Fruit fly (Drosophila melanogaster) whole organism, embryonic: ENCODE data around the gene mdu.

Experiments
- Aef1 ChIP-seq: fragments of 200-800 bp; sonication (Bioruptor generic); IDR thresholded peaks from 3 replicates; pipeline ENCODE4 v1.3.6; 2022; ENCODE audit warnings: missing biosample characterization, missing genetic modification characterization
- CG10209 ChIP-seq: fragments of 200-800 bp; sonication (Bioruptor generic); optimal IDR thresholded peaks from 3 replicates; lab custom pipeline; 2017; ENCODE audit warnings: missing biosample characterization, mild to moderate bottlenecking, missing genetic modification characterization, missing genetic modification reagents
- CG11085 ChIP-seq: fragments of 200-800 bp; sonication (Bioruptor generic); IDR thresholded peaks from 2 replicates; pipeline ENCODE4 v1.3.6; 2022; ENCODE audit warnings: missing biosample characterization, missing genetic modification characterization
- CG11504 ChIP-seq: fragments of 200-800 bp; sonication (Bioruptor generic); optimal IDR thresholded peaks from 3 replicates; lab custom pipeline; 2019; ENCODE audit warnings: missing biosample characterization, mild to moderate bottlenecking, missing genetic modification characterization, moderate library complexity
- CG12391 ChIP-seq: fragments of 200-800 bp; sonication (Bioruptor generic); optimal IDR thresholded peaks from 3 replicates; lab custom pipeline; 2018; ENCODE audit warnings: missing biosample characterization, mild to moderate bottlenecking, missing genetic modification characterization, moderate library complexity
- CG14014 ChIP-seq: fragments of 200-800 bp; sonication (Bioruptor generic); IDR thresholded peaks from 2 replicates; pipeline ENCODE4 v1.3.6; 2022; ENCODE audit warnings: missing biosample characterization, missing genetic modification characterization
- CG15601 ChIP-seq: fragments of 200-800 bp; sonication (Bioruptor generic); optimal IDR thresholded peaks from 3 replicates; lab custom pipeline; 2019; ENCODE audit warnings: missing biosample characterization, mild to moderate bottlenecking, missing genetic modification characterization, moderate library complexity
- CG1603 ChIP-seq: fragments of 200-800 bp; sonication (Bioruptor generic); optimal IDR thresholded peaks from 2 replicates; lab custom pipeline; 2019; ENCODE audit warnings: missing biosample characterization, mild to moderate bottlenecking, missing genetic modification characterization, moderate library complexity
- CG17385 ChIP-seq: fragments of 200-800 bp; sonication (Bioruptor generic); optimal IDR thresholded peaks from 3 replicates; lab custom pipeline; 2018; ENCODE audit warnings: missing biosample characterization, mild to moderate bottlenecking, missing genetic modification characterization
- CG31441 ChIP-seq: fragments of 200-800 bp; sonication (Bioruptor generic); IDR thresholded peaks from 2 replicates; pipeline ENCODE4 v1.3.6; 2022; ENCODE audit warnings: missing biosample characterization, missing genetic modification characterization
- CG3847 ChIP-seq: fragments of 200-800 bp; sonication (Bioruptor generic); IDR thresholded peaks from 2 replicates; pipeline ENCODE4 v1.3.6; 2022; ENCODE audit warnings: missing biosample characterization, missing genetic modification characterization
- CG4820 ChIP-seq: fragments of 200-800 bp; sonication (Bioruptor generic); optimal IDR thresholded peaks from 3 replicates; lab custom pipeline; 2016; ENCODE audit warnings: missing biosample characterization, missing genetic modification characterization
- CG5953 ChIP-seq: fragments of 200-800 bp; sonication (Bioruptor generic); IDR thresholded peaks from 2 replicates; pipeline ENCODE4 v1.3.6; 2022; ENCODE audit warnings: missing biosample characterization, missing genetic modification characterization
- CG6654 ChIP-seq: fragments of 200-800 bp; sonication (Bioruptor generic); optimal IDR thresholded peaks from 2 replicates; lab custom pipeline; 2017; ENCODE audit warnings: missing biosample characterization, mild to moderate bottlenecking, missing genetic modification characterization
- CG6813 ChIP-seq: fragments of 200-800 bp; sonication (Bioruptor generic); optimal IDR thresholded peaks from 2 replicates; lab custom pipeline; 2017; ENCODE audit warnings: missing biosample characterization, missing genetic modification characterization, mild to moderate bottlenecking, moderate library complexity, missing genetic modification reagents
- CG8359 ChIP-seq: fragments of 200-800 bp; sonication (Bioruptor generic); optimal IDR thresholded peaks from 2 replicates; lab custom pipeline; 2017; ENCODE audit warnings: missing biosample characterization, mild to moderate bottlenecking, missing genetic modification characterization, borderline replicate concordance
- CG8765 ChIP-seq: fragments of 200-800 bp; sonication (Bioruptor generic); IDR thresholded peaks from 2 replicates; pipeline ENCODE4 v1.3.6; 2022; ENCODE audit warnings: missing biosample characterization, missing genetic modification characterization
- CG9609 ChIP-seq: fragments of 200-800 bp; sonication (Bioruptor generic); optimal IDR thresholded peaks from 3 replicates; lab custom pipeline; 2016; ENCODE audit warnings: missing biosample characterization, missing genetic modification characterization
- CkIIα-i1 ChIP-seq: fragments of 200-800 bp; sonication (Bioruptor generic); IDR thresholded peaks from 2 replicates; pipeline ENCODE4 v1.3.6; 2022; ENCODE audit warnings: missing biosample characterization, missing genetic modification characterization
- H2.0 ChIP-seq: fragments of 200-800 bp; sonication (Bioruptor generic); IDR thresholded peaks from 2 replicates; pipeline ENCODE4 v1.3.6; 2022; ENCODE audit warnings: missing biosample characterization, missing genetic modification characterization
- Hr3 ChIP-seq: fragments of 200-800 bp; sonication (Bioruptor generic); optimal IDR thresholded peaks from 3 replicates; lab custom pipeline; 2016; ENCODE audit warnings: missing biosample characterization, missing genetic modification characterization
- Kr ChIP-seq: fragments of 200-800 bp; sonication (Bioruptor generic); optimal IDR thresholded peaks from 2 replicates; lab custom pipeline; 2017; ENCODE audit warnings: missing biosample characterization, mild to moderate bottlenecking, missing genetic modification characterization
- MBD-R2 ChIP-seq: fragments of 200-800 bp; sonication (Bioruptor generic); IDR thresholded peaks from 2 replicates; pipeline ENCODE4 v1.3.6; 2022; ENCODE audit warnings: missing biosample characterization, missing genetic modification characterization
- Nf-YB ChIP-seq: fragments of 200-800 bp; sonication (Bioruptor generic); optimal IDR thresholded peaks from 3 replicates; lab custom pipeline; 2019; ENCODE audit warnings: missing biosample characterization, mild to moderate bottlenecking, missing genetic modification characterization, moderate library complexity
- Opbp ChIP-seq: fragments of 200-800 bp; sonication (Bioruptor generic); IDR thresholded peaks from 3 replicates; pipeline ENCODE4 v1.3.6; 2022; ENCODE audit warnings: missing biosample characterization, missing genetic modification characterization; ENCODE audit not compliant: partially characterized antibody
- Sry-β ChIP-seq: fragments of 200-800 bp; sonication (Bioruptor generic); optimal IDR thresholded peaks from 2 replicates; lab custom pipeline; 2018; ENCODE audit warnings: missing biosample characterization, mild to moderate bottlenecking, missing genetic modification characterization, moderate library complexity
- ab ChIP-seq: fragments of 200-800 bp; sonication (Bioruptor generic); optimal IDR thresholded peaks from 2 replicates; lab custom pipeline; 2016; ENCODE audit warnings: missing biosample characterization, missing genetic modification characterization
- amos ChIP-seq: fragments of 200-800 bp; sonication (Bioruptor generic); IDR thresholded peaks from 2 replicates; pipeline ENCODE4 v1.3.6; 2022; ENCODE audit warnings: missing biosample characterization, missing genetic modification characterization; ENCODE audit not compliant: partially characterized antibody
- bsh ChIP-seq, 2 experiments: fragments of 200-800 bp; sonication (Bioruptor generic); optimal IDR thresholded peaks; 2 replicates each; lab custom pipeline; 2017 to 2018; ENCODE audit warnings: mild to moderate bottlenecking in 2 of 2, missing biosample characterization in 2 of 2, missing genetic modification characterization in 2 of 2, moderate library complexity in 1 of 2
- chinmo ChIP-seq: fragments of 200-800 bp; sonication (Bioruptor generic); IDR thresholded peaks from 4 replicates; pipeline ENCODE4 v1.3.6; 2022; ENCODE audit warnings: missing biosample characterization, missing genetic modification characterization; ENCODE audit not compliant: partially characterized antibody
- ems ChIP-seq: fragments of 200-800 bp; sonication (Bioruptor generic); optimal IDR thresholded peaks from 3 replicates; lab custom pipeline; 2016; ENCODE audit warnings: missing biosample characterization, missing genetic modification characterization
- ftz-f1 ChIP-seq: fragments of 200-800 bp; sonication (Bioruptor generic); optimal IDR thresholded peaks from 2 replicates; lab custom pipeline; 2016; ENCODE audit warnings: missing biosample characterization, missing genetic modification characterization
- gce ChIP-seq: fragments of 200-800 bp; sonication (Bioruptor generic); IDR thresholded peaks from 3 replicates; pipeline ENCODE4 v1.3.6; 2022; ENCODE audit warnings: missing biosample characterization, missing genetic modification characterization
- gem ChIP-seq: fragments of 200-800 bp; sonication (Bioruptor generic); optimal IDR thresholded peaks from 2 replicates; lab custom pipeline; 2019; ENCODE audit warnings: missing biosample characterization, mild to moderate bottlenecking, missing genetic modification characterization, moderate library complexity
- gfzf ChIP-seq: fragments of 200-800 bp; sonication (Bioruptor generic); optimal IDR thresholded peaks from 2 replicates; lab custom pipeline; 2016; ENCODE audit warnings: missing biosample characterization, mild to moderate bottlenecking, missing genetic modification characterization, moderate library complexity
- grau ChIP-seq: fragments of 200-800 bp; optimal IDR thresholded peaks from 3 replicates; lab custom pipeline; 2019; ENCODE audit warnings: missing biosample characterization, mild to moderate bottlenecking, missing genetic modification characterization, moderate library complexity
- grn ChIP-seq: fragments of 200-800 bp; sonication (Bioruptor generic); optimal IDR thresholded peaks from 3 replicates; lab custom pipeline; 2017; ENCODE audit warnings: missing biosample characterization, missing genetic modification characterization
- gt ChIP-seq: fragments of 200-800 bp; sonication (Bioruptor generic); IDR thresholded peaks from 2 replicates; pipeline ENCODE4 v1.3.6; 2022; ENCODE audit warnings: missing biosample characterization, missing genetic modification characterization
- lab ChIP-seq: fragments of 200-800 bp; sonication (Bioruptor generic); optimal IDR thresholded peaks from 3 replicates; lab custom pipeline; 2017; ENCODE audit warnings: missing biosample characterization, missing genetic modification characterization, mild to moderate bottlenecking, moderate library complexity, missing genetic modification reagents
- maf-S ChIP-seq: fragments of 200-800 bp; sonication (Bioruptor generic); optimal IDR thresholded peaks from 2 replicates; lab custom pipeline; 2016; ENCODE audit warnings: missing biosample characterization, missing genetic modification characterization
- oc ChIP-seq: fragments of 200-800 bp; sonication (Bioruptor generic); optimal IDR thresholded peaks from 2 replicates; lab custom pipeline; 2018; ENCODE audit warnings: missing biosample characterization, mild to moderate bottlenecking, missing genetic modification characterization, moderate library complexity
- phol ChIP-seq: fragments of 200-800 bp; sonication (Bioruptor generic); optimal IDR thresholded peaks from 3 replicates; lab custom pipeline; 2018; ENCODE audit warnings: missing biosample characterization, mild to moderate bottlenecking, missing genetic modification characterization, moderate library complexity
- sd ChIP-seq: fragments of 200-800 bp; sonication (Bioruptor generic); optimal IDR thresholded peaks from 3 replicates; lab custom pipeline; 2018; ENCODE audit warnings: missing biosample characterization, mild to moderate bottlenecking, missing genetic modification characterization, moderate library complexity
- slbo ChIP-seq: fragments of 200-800 bp; sonication (Bioruptor generic); IDR thresholded peaks from 2 replicates; pipeline ENCODE4 v1.3.6; 2022; ENCODE audit warnings: missing biosample characterization, missing genetic modification characterization
- slou ChIP-seq: fragments of 200-800 bp; sonication (Bioruptor generic); optimal IDR thresholded peaks from 3 replicates; lab custom pipeline; 2016; ENCODE audit warnings: missing biosample characterization, missing genetic modification characterization
- so ChIP-seq: fragments of 200-800 bp; sonication (Bioruptor generic); IDR thresholded peaks from 3 replicates; pipeline ENCODE4 v1.3.6; 2022; ENCODE audit warnings: missing biosample characterization, missing genetic modification characterization
- sr ChIP-seq: fragments of 200-800 bp; sonication (Bioruptor generic); IDR thresholded peaks from 3 replicates; pipeline ENCODE4 v1.3.6; 2022; ENCODE audit warnings: missing biosample characterization, missing genetic modification characterization
- ssp ChIP-seq: fragments of 200-800 bp; sonication (Bioruptor generic); IDR thresholded peaks from 2 replicates; pipeline ENCODE4 v1.3.6; 2022; ENCODE audit warnings: missing biosample characterization, missing genetic modification characterization
- tin ChIP-seq: fragments of 200-800 bp; sonication (Bioruptor generic); optimal IDR thresholded peaks from 3 replicates; lab custom pipeline; 2016; ENCODE audit warnings: missing biosample characterization, missing genetic modification characterization
- tll ChIP-seq, 2 experiments: fragments of 200-800 bp in 1 of 2; fragments of >200 bp in 1 of 2; sonication (Bioruptor generic) in 1 of 2; optimal IDR thresholded peaks; 2 replicates each; lab custom pipeline; 2017 to 2019; ENCODE audit warnings: missing biosample characterization in 2 of 2, missing genetic modification characterization in 2 of 2, mild to moderate bottlenecking in 1 of 2, moderate library complexity in 1 of 2
- usp ChIP-seq: fragments of >200 bp; optimal IDR thresholded peaks from 2 replicates; lab custom pipeline; 2017; ENCODE audit warnings: missing biosample characterization, missing genetic modification characterization

Gene mdu

DNA sequence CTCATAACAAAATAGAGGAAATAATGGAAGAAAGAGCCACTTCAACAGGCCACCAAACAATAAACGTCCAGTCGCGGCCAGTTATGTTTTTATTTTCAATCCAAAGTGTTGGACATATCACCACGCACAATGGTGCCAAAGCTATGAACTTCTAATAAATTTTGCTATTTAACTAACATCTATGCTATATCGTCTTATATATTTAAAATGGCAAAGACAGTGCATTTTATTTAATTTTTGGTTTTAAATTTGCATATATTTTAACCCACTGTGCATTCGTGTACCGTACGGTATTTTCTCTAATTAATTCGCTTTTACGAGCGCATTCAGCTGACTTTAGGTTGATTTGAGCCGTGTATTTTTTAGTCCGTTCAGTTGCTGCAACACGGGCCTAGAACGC, 42.6 kb upstream of the mdu start, which contains the start of gene CG15927 (continued):
- no peak for TF ChIP-seq ftz-f1 (GFP tag; lab: Kevin White, UChicago)
- peak; percentile 50 for TF ChIP-seq CG17385 (GFP tag; lab: Kevin White, UChicago)
- peak; percentile 31 for TF ChIP-seq CG10209
- no peak for TF ChIP-seq gt (GFP tag; lab: Robert Waterston, UW)
- TF ChIP-seq CG6654 (GFP tag; lab: Kevin White, UChicago), result peak; percentile 16
- TF ChIP-seq so (GFP tag; lab: Robert Waterston, UW), result no peak
- TF ChIP-seq CG6813 (GFP tag; lab: Kevin White, UChicago), result peak; percentile 48
- no peak for TF ChIP-seq slou (GFP tag; lab: Kevin White, UChicago)
- TF ChIP-seq sd (tag; lab: Kevin White, UChicago), result peak; percentile 18
- TF ChIP-seq bsh (GFP tag; optimal IDR thresholded peaks at IDR 0.05; lab: Kevin White, UChicago), result peak in 1 of 2 experiments; percentile 82
- peak; percentile 46; the same call in 1 of the 2 replicates for TF ChIP-seq CG31441
- TF ChIP-seq CG8359 (GFP tag; lab: Kevin White, UChicago), result peak; percentile 46
- TF ChIP-seq CG15601 (tag; lab: Kevin White, UChicago), result peak; percentile 79
- peak; percentile 67 for TF ChIP-seq CG11504 (tag; lab: Kevin White, UChicago)
- no peak for TF ChIP-seq chinmo (GFP tag; lab: Robert Waterston, UW)
- peak; percentile 55 for TF ChIP-seq oc
- no peak for TF ChIP-seq tll (GFP tag; optimal IDR thresholded peaks at IDR 0.05; lab: Kevin White, UChicago)
- peak; percentile 51 for TF ChIP-seq slbo
- TF ChIP-seq sr (GFP tag; lab: Robert Waterston, UW), result no peak
- peak; percentile 58; the same call in 1 of the 2 replicates for TF ChIP-seq CG5953 (GFP tag; lab: Robert Waterston, UW)
- TF ChIP-seq Sry-β (GFP tag; lab: Kevin White, UChicago), result no peak
- no peak for TF ChIP-seq CG3847 (GFP tag; lab: Robert Waterston, UW)
- TF ChIP-seq Nf-YB, result no peak
- no peak for TF ChIP-seq grn (GFP tag; lab: Kevin White, UChicago)
- TF ChIP-seq CG4820 (GFP tag; lab: Kevin White, UChicago), result peak; percentile 49
- TF ChIP-seq CG9609 (GFP tag; lab: Kevin White, UChicago), result no peak
- peak; percentile 26 for TF ChIP-seq Hr3 (GFP tag; lab: Kevin White, UChicago)
- TF ChIP-seq gce (GFP tag; lab: Robert Waterston, UW), result 0 out of 3 replicates have a peak, but pooled peaks have one; percentile 50
- TF ChIP-seq CG12391 (tag; lab: Kevin White, UChicago), result peak; percentile 67
- TF ChIP-seq ssp (GFP tag; lab: Robert Waterston, UW), result no peak
- TF ChIP-seq Kr, result no peak
- peak; percentile 71 for TF ChIP-seq CG14014 (GFP tag; lab: Robert Waterston, UW)
- peak; percentile 75 for TF ChIP-seq gem
- TF ChIP-seq ems, result peak; percentile 24
- TF ChIP-seq tin (GFP tag; lab: Kevin White, UChicago), result peak; percentile 43
- TF ChIP-seq lab (GFP tag; lab: Kevin White, UChicago), result peak; percentile 50
- TF ChIP-seq CG11085, result no peak
- no peak for TF ChIP-seq usp (GFP tag; lab: Kevin White, UChicago)
- peak; percentile 69 for TF ChIP-seq phol
- TF ChIP-seq MBD-R2 (GFP tag; lab: Robert Waterston, UW), result peak; percentile 28; the same call in 1 of the 2 replicates
- TF ChIP-seq CG1603, result peak; percentile 45
- no peak for TF ChIP-seq Opbp (GFP tag; lab: Robert Waterston, UW)
- no peak for TF ChIP-seq ab (GFP tag; lab: Kevin White, UChicago)
- TF ChIP-seq amos, result no peak
- TF ChIP-seq gfzf (GFP tag; lab: Kevin White, UChicago), result no peak
- no peak for TF ChIP-seq CkIIα-i1 (GFP tag; lab: Robert Waterston, UW)
- peak; percentile 60 for TF ChIP-seq H2.0
- peak; percentile 74 for TF ChIP-seq Aef1 (GFP tag; lab: Robert Waterston, UW)
- TF ChIP-seq grau (tag; lab: Kevin White, UChicago), result peak; percentile 50
- no peak for TF ChIP-seq maf-S
- no peak for TF ChIP-seq CG8765 (GFP tag; lab: Robert Waterston, UW)
